Worm (Caenorhabditis elegans): ENCODE measurements around the gene her-1.
A peak's percentile ranks its signal among the peaks of the same experiment; 100 is the strongest.

her-1 gene

DNA sequence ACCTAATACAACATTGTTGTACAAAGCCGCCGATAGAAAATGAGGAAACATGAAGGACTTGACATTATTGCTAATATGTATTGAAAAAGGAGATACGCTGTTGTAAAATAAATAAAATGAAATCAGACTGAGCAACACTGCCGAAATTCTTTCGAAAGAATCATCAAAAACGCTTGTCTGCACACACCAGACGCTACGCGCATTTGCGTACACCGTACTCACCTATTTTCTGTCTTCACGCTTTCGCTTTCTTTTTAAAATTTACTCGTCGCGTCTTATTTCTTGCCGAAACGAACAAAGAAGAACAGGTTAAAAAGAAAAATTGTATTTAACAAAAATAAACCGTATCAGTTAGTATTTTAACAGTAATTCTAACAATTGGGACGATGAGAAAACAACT is 6.1 kb upstream of the her-1 start (continued):
- TF ChIP-seq jun-1 (tag; optimal IDR thresholded peaks at IDR 0.05) = no peak
- peak; percentile 72 for TF ChIP-seq skn-1 (tag; optimal IDR thresholded peaks at IDR 0.05)
- no peak for TF ChIP-seq nhr-76 (tag; optimal IDR thresholded peaks at IDR 0.05)
- no peak for TF ChIP-seq fkh-10 (GFP tag; optimal IDR thresholded peaks at IDR 0.05)
- TF ChIP-seq grh-1 (GFP tag; IDR thresholded peaks at IDR 0.05) = no peak
- no peak for TF ChIP-seq tlp-1 (tag; optimal IDR thresholded peaks at IDR 0.05)
- TF ChIP-seq sox-4 (tag; optimal IDR thresholded peaks at IDR 0.05) = no peak
- TF ChIP-seq dsc-1 (tag; optimal IDR thresholded peaks at IDR 0.05) = no peak
- TF ChIP-seq isw-1 (GFP tag; IDR thresholded peaks at IDR 0.05) = no peak
- no peak for TF ChIP-seq ztf-11 (tag; optimal IDR thresholded peaks at IDR 0.05)
- TF ChIP-seq sup-37 (GFP tag; optimal IDR thresholded peaks at IDR 0.05) = no peak
- TF ChIP-seq pag-3 (tag; optimal IDR thresholded peaks at IDR 0.05; ENCODE audit: borderline replicate concordance, insufficient read depth) = no peak
- TF ChIP-seq aha-1 (tag; optimal IDR thresholded peaks at IDR 0.05) = no peak
- no peak for TF ChIP-seq ztf-4 (tag; optimal IDR thresholded peaks at IDR 0.05)
- no peak for TF ChIP-seq pqm-1 (tag; optimal IDR thresholded peaks at IDR 0.05)
- TF ChIP-seq nhr-84 (tag; optimal IDR thresholded peaks at IDR 0.05) = no peak
- TF ChIP-seq lsy-2 (tag; optimal IDR thresholded peaks at IDR 0.05) = peak; percentile 73 to 94
- TF ChIP-seq lin-15B (tag; optimal IDR thresholded peaks at IDR 0.05) = peak; percentile 5
- no peak for TF ChIP-seq zip-4 (GFP tag; optimal IDR thresholded peaks at IDR 0.05)
- TF ChIP-seq egl-27 (tag; optimal IDR thresholded peaks at IDR 0.05) = no peak
- peak; percentile 24 to 57 (median 38) for TF ChIP-seq dpl-1 (GFP tag; optimal IDR thresholded peaks at IDR 0.05)
- peak; percentile 4 for TF ChIP-seq lin-39 (tag; optimal IDR thresholded peaks at IDR 0.05)
- no peak for TF ChIP-seq lin-13 (GFP tag; optimal IDR thresholded peaks at IDR 0.05)
- TF ChIP-seq ets-5 (GFP tag; IDR thresholded peaks at IDR 0.05) = no peak
- peak; percentile 45 for TF ChIP-seq nhr-20 (tag; optimal IDR thresholded peaks at IDR 0.05)
- TF ChIP-seq efl-3 (GFP tag; optimal IDR thresholded peaks at IDR 0.05) = no peak
- no peak for TF ChIP-seq aly-2 (tag; optimal IDR thresholded peaks at IDR 0.05)
- TF ChIP-seq swsn-7 (tag; optimal IDR thresholded peaks at IDR 0.05) = peak; percentile 42
- no peak for TF ChIP-seq hlh-4 (tag; optimal IDR thresholded peaks at IDR 0.05)
- TF ChIP-seq nhr-77 (tag; optimal IDR thresholded peaks at IDR 0.05) = no peak
- no peak for TF ChIP-seq pax-3 (tag; optimal IDR thresholded peaks at IDR 0.05)
- no peak for TF ChIP-seq fos-1 (tag; optimal IDR thresholded peaks at IDR 0.05)
- peak in 1 of 2 experiments; percentile 40 for TF ChIP-seq mdl-1 (tag; optimal IDR thresholded peaks at IDR 0.05)
- no peak for TF ChIP-seq nhr-237 (tag; optimal IDR thresholded peaks at IDR 0.05)
- no peak for TF ChIP-seq snpc-4 (tag; optimal IDR thresholded peaks at IDR 0.05)

DNA sequence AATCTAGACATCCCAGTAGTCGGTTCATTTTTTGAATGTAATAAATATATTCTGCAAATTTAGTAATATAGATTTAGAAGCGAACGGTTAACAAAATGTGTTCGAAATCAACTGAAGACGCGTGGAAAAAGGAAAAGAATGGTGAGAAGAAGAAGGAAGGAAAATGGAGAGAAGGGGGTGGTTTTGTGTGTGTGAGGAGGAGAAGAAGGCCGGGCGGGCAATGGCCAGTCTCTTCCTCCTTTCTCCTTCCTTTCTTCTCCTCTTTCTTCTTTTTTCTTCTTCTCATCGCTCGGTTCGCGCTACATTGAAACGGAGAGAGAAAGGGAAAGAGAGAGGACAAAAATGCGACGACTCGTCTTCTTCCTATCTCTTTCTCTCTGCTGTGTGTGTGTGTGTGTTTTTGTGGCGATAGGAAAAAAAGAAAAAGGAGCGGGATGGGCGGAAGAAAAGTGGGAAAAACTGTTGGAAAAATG is 4.7 kb upstream of the her-1 start, which contains the start of gene ztf-9:
ztf-9 (minus strand) TSS at position 51 of the 473 bp plus-strand sequence.
- TF ChIP-seq aly-2 (tag; optimal IDR thresholded peaks at IDR 0.05) = no peak
- TF ChIP-seq sox-4 (tag; optimal IDR thresholded peaks at IDR 0.05) = no peak
- TF ChIP-seq sup-37 (GFP tag; optimal IDR thresholded peaks at IDR 0.05) = no peak
- no peak for TF ChIP-seq skn-1 (tag; optimal IDR thresholded peaks at IDR 0.05)
- no peak for TF ChIP-seq C34B4.2 (tag; optimal IDR thresholded peaks at IDR 0.05)
- no peak for TF ChIP-seq fkh-10 (GFP tag; optimal IDR thresholded peaks at IDR 0.05)
- TF ChIP-seq aha-1 (tag; optimal IDR thresholded peaks at IDR 0.05) = no peak
- TF ChIP-seq nhr-12 (tag; optimal IDR thresholded peaks at IDR 0.05) = no peak
- no peak for TF ChIP-seq vab-15 (tag; optimal IDR thresholded peaks at IDR 0.05)
- TF ChIP-seq snpc-4 (tag; optimal IDR thresholded peaks at IDR 0.05) = no peak
- TF ChIP-seq isw-1 (GFP tag; IDR thresholded peaks at IDR 0.05) = no peak
- no peak for TF ChIP-seq nhr-19 (GFP tag; conservative IDR thresholded peaks at IDR 0.05)
- TF ChIP-seq nhr-237 (tag; optimal IDR thresholded peaks at IDR 0.05) = no peak
- TF ChIP-seq nhr-85 (tag) = no peak
- TF ChIP-seq nhr-76 (tag; optimal IDR thresholded peaks at IDR 0.05) = no peak
- TF ChIP-seq nhr-11 (tag; optimal IDR thresholded peaks at IDR 0.05) = no peak
- TF ChIP-seq F16B12.6 (tag; optimal IDR thresholded peaks at IDR 0.05) = peak; percentile 58
- no peak for TF ChIP-seq alr-1 (tag; optimal IDR thresholded peaks at IDR 0.05; ENCODE audit: borderline replicate concordance)
- TF ChIP-seq lin-13 (GFP tag; optimal IDR thresholded peaks at IDR 0.05) = no peak
- no peak for TF ChIP-seq sptf-1 (tag; optimal IDR thresholded peaks at IDR 0.05)
- peak in 1 of 3 experiments; percentile 49 for TF ChIP-seq ceh-82 (tag; optimal IDR thresholded peaks at IDR 0.05)
- TF ChIP-seq lsy-2 (tag; optimal IDR thresholded peaks at IDR 0.05) = peak in 1 of 2 experiments; percentile 76
- peak; percentile 40 for TF ChIP-seq C16A3.4 (tag; optimal IDR thresholded peaks at IDR 0.05)
- TF ChIP-seq mdl-1 (tag; optimal IDR thresholded peaks at IDR 0.05) = no peak
- no peak for TF ChIP-seq zip-4 (GFP tag; optimal IDR thresholded peaks at IDR 0.05)
- TF ChIP-seq nhr-77 (tag; optimal IDR thresholded peaks at IDR 0.05) = peak; percentile 39
- peak; percentile 78 for TF ChIP-seq mep-1 (tag; optimal IDR thresholded peaks at IDR 0.05)
- no peak for TF ChIP-seq mab-9 (GFP tag; IDR thresholded peaks at IDR 0.05)
- no peak for TF ChIP-seq unc-30 (tag; optimal IDR thresholded peaks at IDR 0.05)
- TF ChIP-seq nhr-71 (tag; optimal IDR thresholded peaks at IDR 0.05) = peak; percentile 40
- no peak for TF ChIP-seq fkh-4 (tag; optimal IDR thresholded peaks at IDR 0.05; ENCODE audit: borderline replicate concordance)
- no peak for TF ChIP-seq tlp-1 (tag; optimal IDR thresholded peaks at IDR 0.05)
- TF ChIP-seq pax-3 (tag; optimal IDR thresholded peaks at IDR 0.05) = no peak
